Fruit fly (Drosophila melanogaster) whole organism, wandering third instar larva: Measurements from ENCODE around the gene CG43672.
A peak's percentile ranks its signal among the peaks of the same experiment; 100 is the strongest.
"Not testable (repeated sequence)": the region's sequence is repeated elsewhere in the genome, so short reads cannot be mapped to it uniquely, and the experiment has no call there.

Experiments
- Abd-B ChIP-seq: fragments of >200 bp; optimal IDR thresholded peaks from 2 replicates; lab custom pipeline; 2017; ENCODE audit warnings: missing biosample characterization, missing genetic modification characterization
- CG32264 ChIP-seq: fragments of 200-800 bp; sonication (Bioruptor generic); optimal IDR thresholded peaks from 2 replicates; lab custom pipeline; 2016; ENCODE audit warnings: missing biosample characterization, missing genetic modification characterization
- CrebA ChIP-seq: fragments of 200-800 bp; sonication (Bioruptor generic); optimal IDR thresholded peaks from 2 replicates; lab custom pipeline; 2016; ENCODE audit warnings: missing biosample characterization, mild to moderate bottlenecking, missing genetic modification characterization, borderline replicate concordance
- Dif ChIP-seq: fragments of 200-275, 200-300 bp; sonication (Bioruptor generic); optimal IDR thresholded peaks from 2 replicates; lab custom pipeline; 2018; ENCODE audit warnings: missing biosample characterization, missing genetic modification characterization; ENCODE audit not compliant: partially characterized antibody
- GATAd ChIP-seq: sonication (Bioruptor generic); optimal IDR thresholded peaks from 2 replicates; lab custom pipeline; 2016; ENCODE audit warnings: missing biosample characterization, missing genetic modification characterization
- HLH106 ChIP-seq: fragments of 200-800 bp; optimal IDR thresholded peaks from 3 replicates; lab custom pipeline; 2019; ENCODE audit warnings: missing biosample characterization, mild to moderate bottlenecking, missing genetic modification characterization, moderate library complexity
- Hnf4 ChIP-seq: fragments of 200-800 bp; sonication (Bioruptor generic); optimal IDR thresholded peaks from 2 replicates; lab custom pipeline; 2016; ENCODE audit warnings: missing biosample characterization, mild to moderate bottlenecking, missing genetic modification characterization
- Hr78 ChIP-seq: fragments of >200 bp; optimal IDR thresholded peaks from 2 replicates; lab custom pipeline; 2017; ENCODE audit warnings: missing biosample characterization, missing genetic modification characterization
- Hr83 ChIP-seq: fragments of 200-300 bp; sonication (Bioruptor generic); optimal IDR thresholded peaks from 2 replicates; lab custom pipeline; 2016; ENCODE audit warnings: missing biosample characterization, mild to moderate bottlenecking, missing genetic modification characterization, moderate library complexity; ENCODE audit not compliant: poor library complexity, severe bottlenecking
- Jra ChIP-seq: sonication (Bioruptor generic); optimal IDR thresholded peaks from 2 replicates; lab custom pipeline; 2016; ENCODE audit warnings: missing biosample characterization, missing genetic modification characterization
- Mio ChIP-seq: sonication (Bioruptor generic); optimal IDR thresholded peaks from 2 replicates; lab custom pipeline; 2016; ENCODE audit warnings: missing biosample characterization, missing genetic modification characterization
- N ChIP-seq: fragments of >200 bp; optimal IDR thresholded peaks from 2 replicates; lab custom pipeline; 2018; ENCODE audit warnings: missing biosample characterization, missing external identifiers, missing genetic modification characterization
- OdsH ChIP-seq: fragments of 200-800 bp; sonication (Bioruptor generic); optimal IDR thresholded peaks from 2 replicates; lab custom pipeline; 2016; ENCODE audit warnings: missing biosample characterization, mild to moderate bottlenecking, missing genetic modification characterization
- Rel ChIP-seq, 2 experiments: fragments of 200-800 bp; sonication (Bioruptor generic) in 1 of 2; optimal IDR thresholded peaks; 2 replicates in 1 of 2; 3 replicates in 1 of 2; lab custom pipeline; 2016 to 2019; ENCODE audit warnings: mild to moderate bottlenecking in 2 of 2, missing biosample characterization in 2 of 2, missing genetic modification characterization in 2 of 2, moderate library complexity in 1 of 2
- Sp1 ChIP-seq: fragments of 200-800 bp; sonication (Bioruptor generic); optimal IDR thresholded peaks from 3 replicates; lab custom pipeline; 2019; ENCODE audit warnings: missing biosample characterization, mild to moderate bottlenecking, missing genetic modification characterization, moderate library complexity
- Vsx2 ChIP-seq: fragments of 200-300, 225-300 bp; sonication (Bioruptor generic); optimal IDR thresholded peaks from 2 replicates; lab custom pipeline; 2018; ENCODE audit warnings: missing biosample characterization, missing genetic modification characterization; ENCODE audit not compliant: partially characterized antibody
- br ChIP-seq: fragments of 200-800 bp; sonication (Bioruptor generic); optimal IDR thresholded peaks from 2 replicates; lab custom pipeline; 2016; ENCODE audit warnings: missing biosample characterization, missing genetic modification characterization
- brk ChIP-seq: fragments of 200-800 bp; sonication (Bioruptor generic); optimal IDR thresholded peaks from 2 replicates; lab custom pipeline; 2016; ENCODE audit warnings: missing biosample characterization, mild to moderate bottlenecking, missing genetic modification characterization
- dl ChIP-seq, 2 experiments: fragments of 175-275, 200-275 bp in 1 of 2; fragments of 200-275 bp in 1 of 2; sonication (Bioruptor generic); optimal IDR thresholded peaks; lab custom pipeline; 2018; ENCODE audit warnings: mild to moderate bottlenecking in 2 of 2, missing biosample characterization in 2 of 2, missing genetic modification characterization in 2 of 2, moderate library complexity in 2 of 2; ENCODE audit not compliant: partially characterized antibody in 2 of 2, insufficient read depth in 1 of 2
- dmrt93B ChIP-seq: fragments of 200-800 bp; sonication (Bioruptor generic); optimal IDR thresholded peaks from 2 replicates; lab custom pipeline; 2018; ENCODE audit warnings: missing biosample characterization, mild to moderate bottlenecking, missing genetic modification characterization
- dsf ChIP-seq: sonication (Bioruptor generic); optimal IDR thresholded peaks from 2 replicates; lab custom pipeline; 2016; ENCODE audit warnings: missing biosample characterization, missing genetic modification characterization, borderline replicate concordance
- ey ChIP-seq: fragments of 200-800 bp; sonication (Bioruptor generic); optimal IDR thresholded peaks from 2 replicates; lab custom pipeline; 2016; ENCODE audit warnings: missing biosample characterization, missing genetic modification characterization
- foxo ChIP-seq, 2 experiments: fragments of 200-800 bp; sonication (Bioruptor generic); optimal IDR thresholded peaks; 2 replicates in 1 of 2; 3 replicates in 1 of 2; lab custom pipeline; 2016 to 2017; ENCODE audit warnings: missing biosample characterization in 2 of 2, missing genetic modification characterization in 2 of 2
- fru ChIP-seq: fragments of 200-800 bp; sonication (Bioruptor generic); optimal IDR thresholded peaks from 3 replicates; lab custom pipeline; 2016; ENCODE audit warnings: missing biosample characterization, mild to moderate bottlenecking, missing genetic modification characterization
- psq ChIP-seq: fragments of 200-800 bp; sonication (Bioruptor generic); optimal IDR thresholded peaks from 3 replicates; lab custom pipeline; 2017; ENCODE audit warnings: missing biosample characterization, mild to moderate bottlenecking, missing genetic modification characterization, moderate library complexity
- rgr ChIP-seq: fragments of 200-800 bp; sonication (Bioruptor generic); optimal IDR thresholded peaks from 3 replicates; lab custom pipeline; 2016; ENCODE audit warnings: missing biosample characterization, mild to moderate bottlenecking, missing genetic modification characterization
- sage ChIP-seq: fragments of 200-800 bp; sonication (Bioruptor generic); optimal IDR thresholded peaks from 2 replicates; lab custom pipeline; 2016; ENCODE audit warnings: missing biosample characterization, mild to moderate bottlenecking, missing genetic modification characterization
- sv ChIP-seq: fragments of 200-800 bp; sonication (Bioruptor generic); optimal IDR thresholded peaks from 3 replicates; lab custom pipeline; 2016; ENCODE audit warnings: missing biosample characterization, missing genetic modification characterization
- tai ChIP-seq: sonication (Bioruptor generic); optimal IDR thresholded peaks from 2 replicates; lab custom pipeline; 2016; ENCODE audit warnings: missing biosample characterization, missing genetic modification characterization
- woc ChIP-seq: sonication (Bioruptor generic); optimal IDR thresholded peaks from 2 replicates; lab custom pipeline; 2016; ENCODE audit warnings: missing biosample characterization, mild to moderate bottlenecking, missing genetic modification characterization

CG43672 gene

DNA sequence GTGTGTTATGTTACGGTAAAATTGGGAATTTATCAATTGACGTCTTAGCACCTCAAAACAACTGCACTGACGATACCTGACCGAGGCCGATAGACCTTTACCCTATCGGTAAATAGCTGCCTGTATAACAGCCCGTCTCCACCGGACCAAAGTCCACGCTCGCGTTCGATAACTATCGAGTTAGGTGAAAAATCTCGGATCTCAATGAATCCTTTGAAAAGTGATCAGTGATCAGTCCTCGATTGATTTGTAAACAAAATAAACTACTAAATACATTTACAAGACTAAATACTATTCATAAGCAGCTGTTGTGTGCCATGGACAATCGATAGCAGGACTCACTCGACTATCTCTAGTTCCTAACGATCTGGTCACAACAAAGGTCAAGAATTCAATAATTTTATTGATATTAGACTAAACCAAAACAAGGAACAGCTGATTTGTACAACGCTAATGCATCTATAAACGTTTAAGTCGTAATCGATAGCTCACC, 23.2 kb downstream of the CG43672 start, which contains the start of gene sordd1:
Gene sordd1, minus strand, starts transcription at position 78 of the 493 bp plus-strand sequence.
- TF ChIP-seq N (GFP tag; lab: Kevin White, UChicago), result peak; percentile 66

- TF ChIP-seq Vsx2; Dif (GFP tag; lab: Kevin White, UChicago); Hnf4 (GFP tag; lab: Kevin White, UChicago): not testable (repeated sequence)
Observed at dm6 chrX:15799085-15799557, 26.4 kb downstream of the CG43672 start, which contains the start of the genes sordd2 and CG15602. Gene sordd2 (minus strand): TSS chrX:15799162. Gene CG15602 (plus strand): TSS chrX:15799426.

DNA sequence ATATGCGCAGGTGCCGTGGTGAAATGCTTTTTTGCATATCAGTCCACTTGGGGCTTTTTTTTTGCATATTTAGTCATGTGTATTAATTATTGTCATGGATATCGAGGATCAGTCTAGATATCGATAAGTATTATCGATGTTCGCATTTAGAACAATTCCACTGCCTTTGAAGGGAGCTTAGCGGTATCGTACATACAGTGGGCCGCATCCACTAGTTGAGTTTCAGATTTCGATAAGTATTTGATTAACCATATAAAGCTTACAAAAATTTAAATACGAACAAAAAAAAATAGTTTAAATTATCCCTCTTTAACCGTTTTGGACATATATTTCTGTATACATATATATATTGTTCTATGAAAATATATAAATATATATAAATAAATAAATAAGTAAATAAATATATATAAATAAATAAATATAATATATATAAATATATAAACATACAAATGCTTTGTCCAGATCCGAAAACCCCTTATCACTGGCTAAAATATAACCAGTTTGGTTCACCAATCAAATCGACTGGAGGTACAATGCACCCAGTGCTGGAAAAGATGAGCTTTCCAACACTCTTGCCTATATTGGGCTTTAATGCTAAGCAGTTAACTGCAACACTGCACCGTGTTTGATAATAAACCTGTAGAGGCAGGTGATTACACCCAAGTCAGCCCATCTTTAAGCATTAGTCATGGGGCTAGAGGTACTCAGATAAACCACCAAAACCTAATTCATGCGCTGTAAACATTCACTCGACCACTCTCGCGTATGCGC, 30.3 kb downstream of the CG43672 start:
- TF ChIP-seq GATAd, result no peak
- no peak for TF ChIP-seq dl (GFP tag; optimal IDR thresholded peaks at IDR 0.05; lab: Kevin White, UChicago; ENCODE audit: insufficient read depth in 1 of 2, partially characterized antibody in 2 of 2)
- TF ChIP-seq Rel (GFP tag; optimal IDR thresholded peaks at IDR 0.05; lab: Kevin White, UChicago), result no peak
- TF ChIP-seq Rel (tag; optimal IDR thresholded peaks at IDR 0.05; lab: Kevin White, UChicago), result peak; percentile 89
- no peak for TF ChIP-seq dsf (GFP tag; lab: Kevin White, UChicago)
- TF ChIP-seq Mio, result no peak
- no peak for TF ChIP-seq Hr78 (GFP tag; lab: Kevin White, UChicago)
- TF ChIP-seq HLH106 (tag; lab: Kevin White, UChicago), result peak; percentile 37
- TF ChIP-seq psq (GFP tag; lab: Kevin White, UChicago), result peak; percentile 10
- no peak for TF ChIP-seq OdsH (GFP tag; lab: Kevin White, UChicago)
- TF ChIP-seq Jra, result peak; percentile 11
- peak; percentile 59 for TF ChIP-seq woc
- TF ChIP-seq Hr83 (GFP tag; lab: Kevin White, UChicago), result no peak
- no peak for TF ChIP-seq CG32264 (GFP tag; lab: Kevin White, UChicago)
- no peak for TF ChIP-seq dmrt93B (GFP tag; lab: Kevin White, UChicago)
- no peak for TF ChIP-seq sv
- TF ChIP-seq foxo (GFP tag; optimal IDR thresholded peaks at IDR 0.05; lab: Kevin White, UChicago), result peak in 1 of 2 experiments; percentile 35
- TF ChIP-seq Hnf4 (GFP tag; lab: Kevin White, UChicago), result no peak
- TF ChIP-seq brk, result no peak
- no peak for TF ChIP-seq N (GFP tag; lab: Kevin White, UChicago)
- TF ChIP-seq rgr (GFP tag; lab: Kevin White, UChicago), result peak; percentile 6
- TF ChIP-seq CrebA (GFP tag; lab: Kevin White, UChicago), result no peak
- TF ChIP-seq ey (GFP tag; lab: Kevin White, UChicago), result no peak
- no peak for TF ChIP-seq Vsx2
- TF ChIP-seq sage (GFP tag; lab: Kevin White, UChicago), result no peak
- no peak for TF ChIP-seq Abd-B (GFP tag; lab: Kevin White, UChicago)
- no peak for TF ChIP-seq br
- TF ChIP-seq fru (GFP tag; lab: Kevin White, UChicago), result no peak
- TF ChIP-seq Sp1 (GFP tag; lab: Kevin White, UChicago), result peak; percentile 48

DNA sequence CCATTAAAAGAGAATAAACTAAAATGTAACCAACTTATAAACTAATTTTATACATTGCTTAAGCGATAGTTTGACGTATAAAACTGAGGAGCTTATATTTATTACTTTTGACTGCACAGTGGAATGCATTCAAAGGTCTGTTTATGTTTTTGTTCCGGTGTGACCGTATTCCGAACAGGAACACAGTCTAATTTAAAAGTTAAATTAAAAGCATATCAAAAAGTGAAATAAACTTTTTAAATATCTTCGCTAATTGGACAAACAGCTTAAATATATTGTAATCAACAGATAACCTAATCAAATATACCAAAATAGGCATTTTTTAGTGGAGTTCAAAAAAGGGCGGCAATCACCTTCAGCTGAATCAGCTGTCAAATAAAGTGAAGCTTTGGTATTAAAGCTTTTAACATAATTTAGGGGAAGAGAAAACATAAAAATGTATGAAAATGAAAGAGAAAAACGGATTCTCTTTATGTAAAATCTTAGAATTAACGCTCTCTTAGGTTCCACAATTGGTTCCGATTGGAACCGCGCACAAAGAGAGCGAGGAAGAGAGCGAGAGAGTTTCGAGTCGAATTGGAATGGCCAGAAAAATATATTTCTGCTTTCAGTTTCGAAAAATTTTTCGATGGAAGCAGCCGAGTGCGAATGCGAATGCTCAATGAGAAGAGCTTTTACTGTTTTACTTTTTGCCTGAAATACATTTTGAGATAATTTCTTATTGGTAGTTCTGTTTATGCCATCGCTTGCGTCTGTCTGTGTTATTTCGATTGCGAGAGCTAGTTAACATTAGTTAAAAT, 31.2 kb downstream of the CG43672 start, which contains the start of the genes PGRP-LE and sd:
Gene PGRP-LE, minus strand, starts transcription at position 117 of the 800 bp plus-strand sequence.
Gene sd, plus strand, starts transcription at position 607 of the 800 bp plus-strand sequence.
- TF ChIP-seq br (no peak), sage (GFP tag; lab: Kevin White, UChicago) (peak; percentile 51), fru (GFP tag; lab: Kevin White, UChicago) (peak; percentile 40), Dif (GFP tag; lab: Kevin White, UChicago) (peak; percentile 47), woc (peak; percentile 4), psq (GFP tag; lab: Kevin White, UChicago) (no peak), tai (no peak), HLH106 (tag; lab: Kevin White, UChicago) (no peak), Rel (GFP tag; optimal IDR thresholded peaks at IDR 0.05; lab: Kevin White, UChicago) (peak; percentile 33), Rel (tag; optimal IDR thresholded peaks at IDR 0.05; lab: Kevin White, UChicago) (no peak), brk (peak; percentile 58), dl (GFP tag; optimal IDR thresholded peaks at IDR 0.05; lab: Kevin White, UChicago; ENCODE audit: insufficient read depth in 1 of 2, partially characterized antibody in 2 of 2) (peak in 1 of 2 experiments; percentile 24)
- TF ChIP-seq, all 38 proteins: peak for 7
